5 fruit fly cellular contexts compared by ENCODE assay signal in genomic region chr3L:12794532-12794931, dm6.
TF ChIP-seq lines count a peak whose summit lies in the region.

No protein-coding gene starts in this region.

- peak; percentile 3 for TF ChIP-seq CTCF in whole organism, embryonic (GFP tag; optimal IDR thresholded peaks at IDR 0.05; lab: Kevin White, UChicago)

TF ChIP-seq in whole organism, 6 proteins besides CTCF, POLR2A, EP300 and RAD21:
- TF ChIP-seq CG8478 (optimal IDR thresholded peaks at IDR 0.05; lab: Kevin White, UChicago), result peak; percentile 47
- TF ChIP-seq usp (GFP tag; optimal IDR thresholded peaks at IDR 0.05; lab: Kevin White, UChicago), result no peak
- TF ChIP-seq Dll (optimal IDR thresholded peaks at IDR 0.05; lab: Kevin White, UChicago), result no peak
- TF ChIP-seq pan (optimal IDR thresholded peaks at IDR 0.05; lab: Kevin White, UChicago), result no peak
- no peak for TF ChIP-seq psq (optimal IDR thresholded peaks at IDR 0.05; lab: Kevin White, UChicago)
- TF ChIP-seq EcR (GFP tag; optimal IDR thresholded peaks at IDR 0.05; lab: Kevin White, UChicago), result no peak

TF ChIP-seq in whole organism, adult, 20 proteins besides CTCF, POLR2A, EP300 and RAD21:
- TF ChIP-seq CG7045 (GFP tag; optimal IDR thresholded peaks at IDR 0.05; lab: Kevin White, UChicago) (no peak), Crg-1 (GFP tag; optimal IDR thresholded peaks at IDR 0.05; lab: Kevin White, UChicago) (no peak), bab1 (GFP tag; optimal IDR thresholded peaks at IDR 0.05; lab: Kevin White, UChicago) (peak; percentile 51), cic (GFP tag; optimal IDR thresholded peaks at IDR 0.05; lab: Kevin White, UChicago) (peak; percentile 44), pad (GFP tag; optimal IDR thresholded peaks at IDR 0.05; lab: Kevin White, UChicago) (peak; percentile 9)
TF ChIP-seq in whole organism, adult: peak in this region for 3.

TF ChIP-seq in whole organism, embryonic, 481 proteins besides CTCF, POLR2A, EP300 and RAD21 (continues in another document):
- TF ChIP-seq CG34376 (GFP tag; optimal IDR thresholded peaks at IDR 0.05; lab: Kevin White, UChicago), result peak; percentile 19
- peak; percentile 57 for TF ChIP-seq ewg (GFP tag; optimal IDR thresholded peaks at IDR 0.05; lab: Kevin White, UChicago)
- peak; percentile 7 for TF ChIP-seq trem (tag; optimal IDR thresholded peaks at IDR 0.05; lab: Kevin White, UChicago)
- peak; percentile 55 for TF ChIP-seq YL-1 (GFP tag; optimal IDR thresholded peaks at IDR 0.05; lab: Kevin White, UChicago)
- peak; percentile 96 for TF ChIP-seq E2f2 (GFP tag; IDR thresholded peaks at IDR 0.05; lab: Robert Waterston, UW)
- no peak for TF ChIP-seq CG9817 (tag; optimal IDR thresholded peaks at IDR 0.05; lab: Kevin White, UChicago)
- TF ChIP-seq hbn (GFP tag; IDR thresholded peaks at IDR 0.05; lab: Robert Waterston, UW; ENCODE audit: partially characterized antibody), result peak; percentile 84
- TF ChIP-seq tna (GFP tag; IDR thresholded peaks at IDR 0.05; lab: Robert Waterston, UW; ENCODE audit: partially characterized antibody), result peak; percentile 81
- TF ChIP-seq D (optimal IDR thresholded peaks at IDR 0.05; lab: Kevin White, UChicago), result no peak
- TF ChIP-seq D (GFP tag; optimal IDR thresholded peaks at IDR 0.05; lab: Kevin White, UChicago), result no peak
- TF ChIP-seq Hmr (GFP tag; optimal IDR thresholded peaks at IDR 0.05; lab: Kevin White, UChicago), result peak; percentile 41
- peak; percentile 19 for TF ChIP-seq lab (GFP tag; optimal IDR thresholded peaks at IDR 0.05; lab: Kevin White, UChicago)
- TF ChIP-seq MBD-R2 (GFP tag; IDR thresholded peaks at IDR 0.05; lab: Robert Waterston, UW), result peak; percentile 71
- TF ChIP-seq sd (tag; optimal IDR thresholded peaks at IDR 0.05; lab: Kevin White, UChicago), result peak; percentile 44
- TF ChIP-seq crp (GFP tag; optimal IDR thresholded peaks at IDR 0.05; lab: Kevin White, UChicago), result peak; percentile 23 to 95
- no peak for TF ChIP-seq Optix (GFP tag; IDR thresholded peaks at IDR 0.05; lab: Robert Waterston, UW)
- TF ChIP-seq CG42726 (GFP tag; IDR thresholded peaks at IDR 0.05; lab: Robert Waterston, UW; ENCODE audit: partially characterized antibody), result peak; percentile 69; the same call in 1 of the 2 replicates
- peak; percentile 3 for TF ChIP-seq MESR4 (GFP tag; optimal IDR thresholded peaks at IDR 0.05; lab: Kevin White, UChicago)
- TF ChIP-seq Doc3 (GFP tag; IDR thresholded peaks at IDR 0.05; lab: Robert Waterston, UW; ENCODE audit: partially characterized antibody), result peak; percentile 81
- no peak for TF ChIP-seq sens-2 (GFP tag; IDR thresholded peaks at IDR 0.05; lab: Robert Waterston, UW)
- TF ChIP-seq inv (GFP tag; IDR thresholded peaks at IDR 0.05; lab: Robert Waterston, UW; ENCODE audit: partially characterized antibody), result peak; percentile 60
- TF ChIP-seq nerfin-1 (tag; optimal IDR thresholded peaks at IDR 0.05; lab: Kevin White, UChicago), result no peak
- no peak for TF ChIP-seq CG11398 (GFP tag; optimal IDR thresholded peaks at IDR 0.05; lab: Kevin White, UChicago)
- peak; percentile 51 for TF ChIP-seq CG12659 (GFP tag; optimal IDR thresholded peaks at IDR 0.05; lab: Kevin White, UChicago)
- TF ChIP-seq sob (GFP tag; IDR thresholded peaks at IDR 0.05; lab: Robert Waterston, UW), result 0 out of 2 replicates have a peak, but pooled peaks have one; percentile 30
- TF ChIP-seq HmgD (GFP tag; optimal IDR thresholded peaks at IDR 0.05; lab: Kevin White, UChicago), result peak; percentile 21

TF ChIP-seq in whole organism, prepupa, 60 proteins besides CTCF, POLR2A, EP300 and RAD21:
- TF ChIP-seq CG6163 (GFP tag; IDR thresholded peaks at IDR 0.05; lab: Robert Waterston, UW) (no peak), Eip78C (GFP tag; lab: Kevin White, UChicago) (peak; percentile 36), fkh (GFP tag; optimal IDR thresholded peaks at IDR 0.05; lab: Kevin White, UChicago) (peak; percentile 90), CG8119 (GFP tag; IDR thresholded peaks at IDR 0.05; lab: Robert Waterston, UW) (no peak), CG7368 (GFP tag; optimal IDR thresholded peaks at IDR 0.05; lab: Kevin White, UChicago) (no peak), spab (GFP tag; optimal IDR thresholded peaks at IDR 0.05; lab: Kevin White, UChicago) (no peak), ss (GFP tag; optimal IDR thresholded peaks at IDR 0.05; lab: Kevin White, UChicago) (no peak), CG1621 (tag; optimal IDR thresholded peaks at IDR 0.05; lab: Kevin White, UChicago) (peak; percentile 10), acj6 (GFP tag; optimal IDR thresholded peaks at IDR 0.05; lab: Kevin White, UChicago) (no peak), Eip93F (GFP tag; optimal IDR thresholded peaks at IDR 0.05; lab: Kevin White, UChicago) (no peak), cyc (GFP tag; optimal IDR thresholded peaks at IDR 0.05; lab: Kevin White, UChicago) (no peak), Sox14 (GFP tag; optimal IDR thresholded peaks at IDR 0.05; lab: Kevin White, UChicago) (no peak), OdsH (GFP tag; optimal IDR thresholded peaks at IDR 0.05; lab: Kevin White, UChicago) (no peak)

TF ChIP-seq in whole organism, pupa, 21 proteins besides CTCF, POLR2A, EP300 and RAD21:
- TF ChIP-seq CG4496 (GFP tag; IDR thresholded peaks at IDR 0.05; lab: Robert Waterston, UW) (peak; percentile 43; the same call in 1 of the 3 replicates), Pif1A (GFP tag; optimal IDR thresholded peaks at IDR 0.05; lab: Kevin White, UChicago) (no peak)
